Worm (Caenorhabditis elegans) whole organism, L1 larva: ENCODE measurements around the gene F54A3.2.

Source experiments
- C04F5.9 ChIP-seq: sonication (generic microtip); optimal IDR thresholded peaks from 2 replicates; lab custom pipeline; 2016; ENCODE audit warnings: missing genetic modification characterization, missing compliant biosample characterization
- C16A3.4 ChIP-seq: fragments of 150-350 bp; optimal IDR thresholded peaks from 2 replicates; lab custom pipeline; 2014; ENCODE audit warnings: missing biosample characterization, missing genetic modification characterization
- F16B12.6 ChIP-seq: fragments of 150-350 bp; optimal IDR thresholded peaks from 2 replicates; lab custom pipeline; 2014; ENCODE audit warnings: missing biosample characterization, missing genetic modification characterization
- Y116A8C.19 ChIP-seq: sonication (generic microtip); optimal IDR thresholded peaks from 2 replicates; lab custom pipeline; 2016; ENCODE audit warnings: missing compliant biosample characterization, missing genetic modification characterization, borderline replicate concordance
- aha-1 ChIP-seq: fragments of 150-350 bp; optimal IDR thresholded peaks from 2 replicates; lab custom pipeline; 2014; ENCODE audit warnings: missing biosample characterization, missing genetic modification characterization
- alr-1 ChIP-seq: fragments of 200-800 bp; sonication (Bioruptor generic); optimal IDR thresholded peaks from 2 replicates; lab custom pipeline; 2018; ENCODE audit warnings: borderline replicate concordance, mild to moderate bottlenecking, missing genetic modification characterization, missing compliant biosample characterization
- aly-2 ChIP-seq: fragments of 150-350 bp; optimal IDR thresholded peaks from 2 replicates; lab custom pipeline; 2014; ENCODE audit warnings: missing biosample characterization, missing genetic modification characterization
- ceh-88 ChIP-seq: fragments of 200-800 bp; sonication (Bioruptor generic); IDR thresholded peaks from 2 replicates; pipeline ENCODE4 v1.3.6; 2022; ENCODE audit warnings: missing genetic modification characterization, missing compliant biosample characterization
- efl-1 ChIP-seq, 4 experiments: fragments of 150-350 bp; optimal IDR thresholded peaks in 3 of 4; peaks in 1 of 4; 1 replicate in 1 of 4; 2 replicates in 3 of 4; lab custom pipeline; 2014; ENCODE audit warnings: missing biosample characterization in 2 of 4, missing genetic modification characterization in 2 of 4, missing genetic modification reagents in 2 of 4
- egl-13 ChIP-seq: sonication (generic microtip); optimal IDR thresholded peaks from 2 replicates; lab custom pipeline; 2016; ENCODE audit warnings: missing genotype, missing genetic modification reagents, missing genetic modification characterization, missing compliant biosample characterization
- elt-2 ChIP-seq: sonication (generic microtip); optimal IDR thresholded peaks from 2 replicates; lab custom pipeline; 2016; ENCODE audit warnings: missing genetic modification characterization, mild to moderate bottlenecking, inconsistent platforms, missing compliant biosample characterization, missing genetic modification reagents
- ets-5 ChIP-seq: fragments of 200-800 bp; sonication (Bioruptor generic); IDR thresholded peaks from 2 replicates; pipeline ENCODE4 v1.3.6; 2022; ENCODE audit warnings: missing genetic modification characterization, missing compliant biosample characterization
- grh-1 ChIP-seq: fragments of 200-800 bp; sonication (Bioruptor generic); IDR thresholded peaks from 2 replicates; pipeline ENCODE4 v1.3.6; 2022; ENCODE audit warnings: missing genetic modification reagents, missing genetic modification characterization, missing compliant biosample characterization
- hpl-2 ChIP-seq: fragments of 150-350 bp; optimal IDR thresholded peaks from 2 replicates; lab custom pipeline; 2014; ENCODE audit warnings: missing biosample characterization, missing genetic modification reagents, missing genetic modification characterization
- isw-1 ChIP-seq: fragments of 200-800 bp; sonication (Bioruptor generic); IDR thresholded peaks from 2 replicates; pipeline ENCODE4 v1.3.6; 2022; ENCODE audit warnings: missing genetic modification characterization, missing compliant biosample characterization
- jun-1 ChIP-seq: fragments of 150-350 bp; optimal IDR thresholded peaks from 2 replicates; lab custom pipeline; 2014; ENCODE audit warnings: missing biosample characterization, missing genetic modification reagents, missing genetic modification characterization
- lin-14 ChIP-seq: fragments of 200-800 bp; sonication (Bioruptor generic); optimal IDR thresholded peaks from 2 replicates; lab custom pipeline; 2018; ENCODE audit warnings: mild to moderate bottlenecking, missing genetic modification characterization, moderate library complexity, missing compliant biosample characterization
- lin-39 ChIP-seq: fragments of 150-350 bp; optimal IDR thresholded peaks from 2 replicates; lab custom pipeline; 2014; ENCODE audit warnings: missing biosample characterization, missing genetic modification reagents, missing genetic modification characterization
- lir-3 ChIP-seq: sonication (generic microtip); optimal IDR thresholded peaks from 2 replicates; lab custom pipeline; 2016; ENCODE audit warnings: mild to moderate bottlenecking, missing genetic modification characterization, moderate library complexity, missing compliant biosample characterization; ENCODE audit not compliant: poor library complexity
- nhr-12 ChIP-seq: sonication (generic microtip); optimal IDR thresholded peaks from 2 replicates; lab custom pipeline; 2017; ENCODE audit warnings: missing biosample characterization, missing genetic modification characterization
- nhr-28 ChIP-seq: fragments of 150-350 bp; optimal IDR thresholded peaks from 2 replicates; lab custom pipeline; 2014; ENCODE audit warnings: missing biosample characterization, missing genetic modification characterization
- nhr-84 ChIP-seq: sonication (generic microtip); optimal IDR thresholded peaks from 2 replicates; lab custom pipeline; 2017; ENCODE audit warnings: missing biosample characterization, missing genetic modification characterization
- nhr-90 ChIP-seq: sonication (generic microtip); optimal IDR thresholded peaks from 2 replicates; lab custom pipeline; 2016; ENCODE audit warnings: mild to moderate bottlenecking, missing genetic modification characterization, missing compliant biosample characterization; ENCODE audit not compliant: poor library complexity
- pax-3 ChIP-seq: fragments of 200-800 bp; sonication (Bioruptor generic); optimal IDR thresholded peaks from 2 replicates; lab custom pipeline; 2018; ENCODE audit warnings: mild to moderate bottlenecking, missing genetic modification characterization, moderate library complexity, missing compliant biosample characterization
- pqm-1 ChIP-seq: sonication (generic microtip); optimal IDR thresholded peaks from 3 replicates; lab custom pipeline; 2017; ENCODE audit warnings: missing biosample characterization, missing genetic modification characterization
- rnt-1 ChIP-seq: sonication (generic microtip); optimal IDR thresholded peaks from 2 replicates; lab custom pipeline; 2016; ENCODE audit warnings: mild to moderate bottlenecking, missing genetic modification characterization, moderate library complexity, missing compliant biosample characterization
- snpc-4 ChIP-seq: fragments of 150-350 bp; optimal IDR thresholded peaks from 2 replicates; lab custom pipeline; 2014; ENCODE audit warnings: missing biosample characterization, missing genetic modification characterization
- sptf-1 ChIP-seq: fragments of 150-350 bp; optimal IDR thresholded peaks from 2 replicates; lab custom pipeline; 2014; ENCODE audit warnings: missing biosample characterization, missing genetic modification characterization
- sup-37 ChIP-seq: fragments of 200-800 bp; sonication (Bioruptor generic); optimal IDR thresholded peaks from 2 replicates; lab custom pipeline; 2018; ENCODE audit warnings: mild to moderate bottlenecking, missing genetic modification characterization, missing compliant biosample characterization
- unc-130 ChIP-seq: fragments of 150-350 bp; optimal IDR thresholded peaks from 2 replicates; lab custom pipeline; 2017; ENCODE audit warnings: missing biosample characterization, missing genetic modification characterization, inconsistent platforms
- unc-62 ChIP-seq: fragments of 150-350 bp; optimal IDR thresholded peaks from 2 replicates; lab custom pipeline; 2014; ENCODE audit warnings: missing biosample characterization, missing genetic modification reagents, missing genetic modification characterization
- unc-86 ChIP-seq: sonication (generic microtip); optimal IDR thresholded peaks from 2 replicates; lab custom pipeline; 2016; ENCODE audit warnings: missing genetic modification characterization, missing compliant biosample characterization
- unc-98 ChIP-seq: fragments of 200-800 bp; sonication (Bioruptor generic); IDR thresholded peaks from 2 replicates; pipeline ENCODE4 v1.3.6; 2022; ENCODE audit warnings: missing genetic modification characterization, missing compliant biosample characterization
- xbp-1 ChIP-seq: sonication (generic microtip); optimal IDR thresholded peaks from 2 replicates; lab custom pipeline; 2016; ENCODE audit warnings: missing genetic modification characterization, missing compliant biosample characterization
- zag-1 ChIP-seq: fragments of 150-350 bp; optimal IDR thresholded peaks from 2 replicates; lab custom pipeline; 2014; ENCODE audit warnings: missing biosample characterization, missing genetic modification characterization
- ztf-11 ChIP-seq, 2 experiments: sonication (generic microtip); optimal IDR thresholded peaks; 2 replicates each; lab custom pipeline; 2016 to 2017; ENCODE audit warnings: missing genetic modification characterization in 2 of 2, missing biosample characterization in 1 of 2, missing compliant biosample characterization in 1 of 2

Gene F54A3.2

ce11 chrII:2292549-2292948 is 49.1 kb downstream of the F54A3.2 start:
- no peak for TF ChIP-seq aha-1 (tag; lab: Kevin White, UChicago)
- no peak for TF ChIP-seq unc-62
- peak; percentile 5 for TF ChIP-seq elt-2

ce11 chrII:2295817-2296315 is 52.4 kb downstream of the F54A3.2 start, which contains the start of gene fbxc-25:
fbxc-25 (minus strand) TSS chrII:2296265.
- TF ChIP-seq alr-1 (no peak), unc-98 (GFP tag; lab: Robert Waterston, UW) (no peak), ztf-11 (tag; optimal IDR thresholded peaks at IDR 0.05; lab: Kevin White, UChicago) (no peak), isw-1 (GFP tag; lab: Robert Waterston, UW) (no peak), nhr-12 (no peak), C04F5.9 (tag; lab: Kevin White, UChicago) (no peak), rnt-1 (no peak), zag-1 (tag; lab: Kevin White, UChicago) (no peak), lin-39 (tag; lab: Kevin White, UChicago) (no peak), sptf-1 (tag; lab: Kevin White, UChicago) (no peak)

ce11 chrII:2298742-2299141 is 55.3 kb downstream of the F54A3.2 start, which contains the start of gene B0281.4:
B0281.4 (minus strand) TSS chrII:2298842.
- TF ChIP-seq sup-37 (GFP tag; lab: Kevin White, UChicago) (no peak), grh-1 (no peak), ets-5 (GFP tag; lab: Robert Waterston, UW) (no peak), nhr-90 (no peak), pax-3 (tag; lab: Kevin White, UChicago) (no peak), efl-1 (optimal IDR thresholded peaks at IDR 0.05; lab: Kevin White, UChicago) (no peak), efl-1 (GFP tag; optimal IDR thresholded peaks at IDR 0.05 in 1 of 2; lab: Kevin White, UChicago) (no peak), alr-1 (no peak), snpc-4 (tag; lab: Kevin White, UChicago) (no peak), nhr-84 (tag; lab: Kevin White, UChicago) (no peak), jun-1 (tag; lab: Kevin White, UChicago) (no peak), ztf-11 (tag; optimal IDR thresholded peaks at IDR 0.05; lab: Kevin White, UChicago) (no peak), lin-39 (tag; lab: Kevin White, UChicago) (no peak), egl-13 (tag; lab: Kevin White, UChicago) (no peak)

ce11 chrII:2300861-2301260 is 57.4 kb downstream of the F54A3.2 start, which contains the start of gene B0281.5:
B0281.5 (minus strand) TSS chrII:2300961.
- TF ChIP-seq C04F5.9 (tag; lab: Kevin White, UChicago) (no peak), unc-86 (tag; lab: Kevin White, UChicago) (no peak), nhr-28 (tag; lab: Kevin White, UChicago) (no peak), lir-3 (no peak), nhr-12 (no peak), hpl-2 (GFP tag; lab: Kevin White, UChicago) (no peak), lin-14 (GFP tag; lab: Kevin White, UChicago) (no peak), aly-2 (no peak), isw-1 (GFP tag; lab: Robert Waterston, UW) (no peak), pqm-1 (no peak), nhr-90 (no peak), alr-1 (no peak), xbp-1 (no peak), unc-130 (tag; lab: Kevin White, UChicago) (no peak), F16B12.6 (tag; lab: Kevin White, UChicago) (no peak), C16A3.4 (tag; lab: Kevin White, UChicago) (no peak), ceh-88 (GFP tag; lab: Robert Waterston, UW) (no peak), Y116A8C.19 (tag; lab: Kevin White, UChicago) (no peak)
